Fruit fly (Drosophila melanogaster) whole organism, embryonic: ENCODE data around the gene CG31717.
A peak's percentile ranks its signal among the peaks of the same experiment; 100 is the strongest.

Source experiments
- Atf3 ChIP-seq: fragments of 200-800 bp; sonication (Bioruptor generic); optimal IDR thresholded peaks from 3 replicates; lab custom pipeline; 2016; ENCODE audit warnings: missing biosample characterization, missing genetic modification characterization
- BEAF-32 ChIP-seq: fragments of 200-800 bp; sonication (Bioruptor generic); optimal IDR thresholded peaks from 3 replicates; lab custom pipeline; 2017; ENCODE audit warnings: missing biosample characterization, missing genetic modification characterization, mild to moderate bottlenecking, moderate library complexity, missing genetic modification reagents
- CG11247 ChIP-seq: fragments of 200-800 bp; sonication (Bioruptor generic); IDR thresholded peaks from 2 replicates; pipeline ENCODE4 v1.3.6; 2022; ENCODE audit warnings: missing biosample characterization, missing genetic modification characterization
- CG11456 ChIP-seq: fragments of 200-800 bp; sonication (Bioruptor generic); IDR thresholded peaks from 3 replicates; pipeline ENCODE4 v1.3.6; 2022; ENCODE audit warnings: missing biosample characterization, missing genetic modification characterization
- CG12104 ChIP-seq: fragments of 200-800 bp; sonication (Bioruptor generic); optimal IDR thresholded peaks from 3 replicates; lab custom pipeline; 2016; ENCODE audit warnings: missing biosample characterization, missing genetic modification characterization
- CG1603 ChIP-seq: fragments of 200-800 bp; sonication (Bioruptor generic); optimal IDR thresholded peaks from 2 replicates; lab custom pipeline; 2019; ENCODE audit warnings: missing biosample characterization, mild to moderate bottlenecking, missing genetic modification characterization, moderate library complexity
- CG17361 ChIP-seq: fragments of 200-800 bp; sonication (Bioruptor generic); IDR thresholded peaks from 3 replicates; pipeline ENCODE4 v1.3.6; 2022; ENCODE audit warnings: missing biosample characterization, missing genetic modification characterization
- CG17829 ChIP-seq: fragments of 200-800 bp; optimal IDR thresholded peaks from 2 replicates; lab custom pipeline; 2019; ENCODE audit warnings: missing biosample characterization, mild to moderate bottlenecking, missing genetic modification characterization, moderate library complexity
- CG2116 ChIP-seq: fragments of 200-800 bp; sonication (Bioruptor generic); optimal IDR thresholded peaks from 3 replicates; lab custom pipeline; 2018; ENCODE audit warnings: missing biosample characterization, mild to moderate bottlenecking, missing genetic modification characterization
- CG2129 ChIP-seq: fragments of 200-800 bp; sonication (Bioruptor generic); IDR thresholded peaks from 2 replicates; pipeline ENCODE4 v1.3.6; 2022; ENCODE audit warnings: missing biosample characterization, missing genetic modification characterization; ENCODE audit not compliant: partially characterized antibody
- CG3065 ChIP-seq: fragments of 200-800 bp; sonication (Bioruptor generic); optimal IDR thresholded peaks from 2 replicates; lab custom pipeline; 2016; ENCODE audit warnings: missing biosample characterization, missing genetic modification characterization
- CG31388 ChIP-seq: fragments of 200-800 bp; sonication (Bioruptor generic); optimal IDR thresholded peaks from 2 replicates; lab custom pipeline; 2016; ENCODE audit warnings: missing biosample characterization, missing genetic modification characterization
- CG32767 ChIP-seq: fragments of 200-800 bp; sonication (Bioruptor generic); IDR thresholded peaks from 2 replicates; pipeline ENCODE4 v1.3.6; 2022; ENCODE audit warnings: missing biosample characterization, missing genetic modification characterization
- CG3281 ChIP-seq: fragments of 200-800 bp; sonication (Bioruptor generic); optimal IDR thresholded peaks from 3 replicates; lab custom pipeline; 2017; ENCODE audit warnings: missing biosample characterization, mild to moderate bottlenecking, missing genetic modification characterization
- CG3995 ChIP-seq: fragments of 200-800 bp; sonication (Bioruptor generic); optimal IDR thresholded peaks from 3 replicates; lab custom pipeline; 2016; ENCODE audit warnings: missing biosample characterization, missing genetic modification characterization
- CG7271 ChIP-seq: fragments of 200-800 bp; sonication (Bioruptor generic); optimal IDR thresholded peaks from 2 replicates; lab custom pipeline; 2018; ENCODE audit warnings: missing biosample characterization, mild to moderate bottlenecking, missing genetic modification characterization, moderate library complexity
- CG7963 ChIP-seq: fragments of 200-800 bp; sonication (Bioruptor generic); IDR thresholded peaks from 3 replicates; pipeline ENCODE4 v1.3.6; 2022; ENCODE audit warnings: missing biosample characterization, missing genetic modification characterization; ENCODE audit not compliant: partially characterized antibody
- CG8290 ChIP-seq, 3 experiments: fragments of 200-800 bp; sonication (Bioruptor generic); optimal IDR thresholded peaks; 2 replicates each; lab custom pipeline; 2016 to 2019; ENCODE audit warnings: missing biosample characterization in 3 of 3, missing genetic modification characterization in 3 of 3, mild to moderate bottlenecking in 2 of 3, moderate library complexity in 1 of 3
- CG9797 ChIP-seq: fragments of 200-800 bp; sonication (Bioruptor generic); optimal IDR thresholded peaks from 3 replicates; lab custom pipeline; 2018; ENCODE audit warnings: missing biosample characterization, mild to moderate bottlenecking, missing genetic modification characterization
- CG9817 ChIP-seq: fragments of 200-800 bp; sonication (Bioruptor generic); optimal IDR thresholded peaks from 2 replicates; lab custom pipeline; 2018; ENCODE audit warnings: missing biosample characterization, mild to moderate bottlenecking, missing genetic modification characterization, moderate library complexity
- Chrac-16 ChIP-seq: fragments of 200-800 bp; sonication (Bioruptor generic); optimal IDR thresholded peaks from 3 replicates; lab custom pipeline; 2016; ENCODE audit warnings: missing biosample characterization, missing genetic modification characterization
- CkIIα-i1 ChIP-seq: fragments of 200-800 bp; sonication (Bioruptor generic); IDR thresholded peaks from 2 replicates; pipeline ENCODE4 v1.3.6; 2022; ENCODE audit warnings: missing biosample characterization, missing genetic modification characterization
- Ets65A ChIP-seq: fragments of 200-800 bp; sonication (Bioruptor generic); peaks from one replicate; lab custom pipeline; 2016; ENCODE audit warnings: missing biosample characterization, missing genetic modification characterization
- Hr3 ChIP-seq: fragments of 200-800 bp; sonication (Bioruptor generic); optimal IDR thresholded peaks from 3 replicates; lab custom pipeline; 2016; ENCODE audit warnings: missing biosample characterization, missing genetic modification characterization
- Hr51 ChIP-seq, 2 experiments: fragments of 200-800 bp; sonication (Bioruptor generic); optimal IDR thresholded peaks; 2 replicates in 1 of 2; 3 replicates in 1 of 2; lab custom pipeline; 2016 to 2018; ENCODE audit warnings: missing biosample characterization in 2 of 2, missing genetic modification characterization in 2 of 2, mild to moderate bottlenecking in 1 of 2, moderate library complexity in 1 of 2
- Mad ChIP-seq: fragments of 200-800 bp; sonication (Bioruptor generic); optimal IDR thresholded peaks from 2 replicates; lab custom pipeline; 2016; ENCODE audit warnings: missing biosample characterization, missing genetic modification characterization
- Mrtf ChIP-seq: fragments of 200-800 bp; sonication (Bioruptor generic); IDR thresholded peaks from 3 replicates; pipeline ENCODE4 v1.3.6; 2022; ENCODE audit warnings: missing biosample characterization, missing genetic modification characterization
- Poxn ChIP-seq: fragments of 200-800 bp; sonication (Bioruptor generic); IDR thresholded peaks from 2 replicates; pipeline ENCODE4 v1.3.6; 2022; ENCODE audit warnings: missing biosample characterization, missing genetic modification characterization
- Scr ChIP-seq: fragments of 200-800 bp; sonication (Bioruptor generic); IDR thresholded peaks from 2 replicates; pipeline ENCODE4 v1.3.6; 2022; ENCODE audit warnings: missing biosample characterization, missing genetic modification characterization; ENCODE audit not compliant: partially characterized antibody
- ara ChIP-seq: fragments of 200-800 bp; sonication (Bioruptor generic); IDR thresholded peaks from 2 replicates; pipeline ENCODE4 v1.3.6; 2022; ENCODE audit warnings: missing biosample characterization, missing genetic modification characterization
- bowl ChIP-seq: fragments of 200-800 bp; sonication (Bioruptor generic); IDR thresholded peaks from 2 replicates; pipeline ENCODE4 v1.3.6; 2022; ENCODE audit warnings: missing biosample characterization, missing genetic modification characterization
- chm ChIP-seq: fragments of 200-800 bp; sonication (Bioruptor generic); IDR thresholded peaks from 2 replicates; pipeline ENCODE4 v1.3.6; 2022; ENCODE audit warnings: missing biosample characterization, missing genetic modification characterization
- dati ChIP-seq: fragments of 200-800 bp; sonication (Bioruptor generic); IDR thresholded peaks from 2 replicates; pipeline ENCODE4 v1.3.6; 2022; ENCODE audit warnings: missing biosample characterization, missing genetic modification characterization
- dimm ChIP-seq: fragments of 200-800 bp; sonication (Bioruptor generic); IDR thresholded peaks from 2 replicates; pipeline ENCODE4 v1.3.6; 2022; ENCODE audit warnings: missing biosample characterization, missing genetic modification characterization
- fu2 ChIP-seq: fragments of 200-800 bp; sonication (Bioruptor generic); optimal IDR thresholded peaks from 2 replicates; lab custom pipeline; 2016; ENCODE audit warnings: missing biosample characterization, missing genetic modification characterization
- gcm2 ChIP-seq: fragments of 200-800 bp; sonication (Bioruptor generic); optimal IDR thresholded peaks from 2 replicates; lab custom pipeline; 2016; ENCODE audit warnings: missing biosample characterization, missing genetic modification characterization
- gem ChIP-seq: fragments of 200-800 bp; sonication (Bioruptor generic); optimal IDR thresholded peaks from 2 replicates; lab custom pipeline; 2019; ENCODE audit warnings: missing biosample characterization, mild to moderate bottlenecking, missing genetic modification characterization, moderate library complexity
- grau ChIP-seq: fragments of 200-800 bp; optimal IDR thresholded peaks from 3 replicates; lab custom pipeline; 2019; ENCODE audit warnings: missing biosample characterization, mild to moderate bottlenecking, missing genetic modification characterization, moderate library complexity
- ken ChIP-seq: fragments of 200-800 bp; sonication (Bioruptor generic); IDR thresholded peaks from 3 replicates; pipeline ENCODE4 v1.3.6; 2022; ENCODE audit warnings: missing biosample characterization, missing genetic modification characterization
- onecut ChIP-seq: fragments of 200-800 bp; sonication (Bioruptor generic); IDR thresholded peaks from 2 replicates; pipeline ENCODE4 v1.3.6; 2022; ENCODE audit warnings: missing biosample characterization, missing genetic modification characterization
- pfk ChIP-seq: fragments of 200-800 bp; sonication (Bioruptor generic); optimal IDR thresholded peaks from 2 replicates; lab custom pipeline; 2018; ENCODE audit warnings: missing biosample characterization, mild to moderate bottlenecking, missing genetic modification characterization, moderate library complexity
- phol ChIP-seq: fragments of 200-800 bp; sonication (Bioruptor generic); optimal IDR thresholded peaks from 3 replicates; lab custom pipeline; 2018; ENCODE audit warnings: missing biosample characterization, mild to moderate bottlenecking, missing genetic modification characterization, moderate library complexity
- pnt ChIP-seq: fragments of 200-800 bp; sonication (Bioruptor generic); optimal IDR thresholded peaks from 3 replicates; lab custom pipeline; 2016; ENCODE audit warnings: missing biosample characterization, missing genetic modification characterization
- repo ChIP-seq: fragments of 200-800 bp; sonication (Bioruptor generic); optimal IDR thresholded peaks from 2 replicates; lab custom pipeline; 2016; ENCODE audit warnings: missing biosample characterization, missing genetic modification characterization
- sd ChIP-seq: fragments of 200-800 bp; sonication (Bioruptor generic); optimal IDR thresholded peaks from 3 replicates; lab custom pipeline; 2018; ENCODE audit warnings: missing biosample characterization, mild to moderate bottlenecking, missing genetic modification characterization, moderate library complexity
- sim ChIP-seq: fragments of 200-800 bp; sonication (Bioruptor generic); IDR thresholded peaks from 2 replicates; pipeline ENCODE4 v1.3.6; 2022; ENCODE audit warnings: missing biosample characterization, missing genetic modification characterization
- sqz ChIP-seq: fragments of 200-800 bp; sonication (Bioruptor generic); optimal IDR thresholded peaks from 3 replicates; lab custom pipeline; 2018; ENCODE audit warnings: missing biosample characterization, mild to moderate bottlenecking, missing genetic modification characterization
- stwl ChIP-seq: fragments of 200-800 bp; sonication (Bioruptor generic); optimal IDR thresholded peaks from 3 replicates; lab custom pipeline; 2018; ENCODE audit warnings: missing biosample characterization, mild to moderate bottlenecking, missing genetic modification characterization, moderate library complexity
- tna ChIP-seq: fragments of 200-800 bp; sonication (Bioruptor generic); IDR thresholded peaks from 2 replicates; pipeline ENCODE4 v1.3.6; 2022; ENCODE audit warnings: missing biosample characterization, missing genetic modification characterization; ENCODE audit not compliant: partially characterized antibody
- tx ChIP-seq: fragments of 200-800 bp; sonication (Bioruptor generic); optimal IDR thresholded peaks from 2 replicates; lab custom pipeline; 2016; ENCODE audit warnings: missing biosample characterization, missing genetic modification characterization
- z ChIP-seq: fragments of 200-800 bp; sonication (Bioruptor generic); IDR thresholded peaks from 3 replicates; pipeline ENCODE4 v1.3.6; 2022; ENCODE audit warnings: missing biosample characterization, missing genetic modification characterization

CG31717 gene

DNA sequence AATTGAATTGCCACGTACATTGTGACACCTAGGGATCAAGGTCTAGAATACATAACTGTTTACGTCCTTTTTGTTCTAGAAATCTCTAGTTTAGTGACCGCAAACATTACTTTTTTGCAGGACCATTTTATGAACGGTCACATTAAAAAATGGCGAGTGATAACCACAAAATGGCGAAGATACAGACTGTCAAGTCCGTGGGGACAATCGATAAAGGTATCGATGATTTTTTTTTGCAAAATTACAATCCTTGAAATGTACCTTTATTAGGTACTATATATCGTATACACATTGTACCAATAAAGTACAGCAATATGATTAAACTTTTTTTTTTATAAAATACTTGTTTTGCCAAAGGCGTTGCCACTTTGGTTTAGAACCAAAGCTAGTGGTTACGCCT is 20.1 kb upstream of the CG31717 start (continued):
- no peak for TF ChIP-seq Chrac-16
- no peak for TF ChIP-seq CG17829 (tag; lab: Kevin White, UChicago)
- TF ChIP-seq phol (tag; lab: Kevin White, UChicago) = peak; percentile 99
- TF ChIP-seq CG11247 (GFP tag; lab: Robert Waterston, UW) = no peak
- TF ChIP-seq ken = no peak
- no peak for TF ChIP-seq CG3995 (GFP tag; lab: Kevin White, UChicago)
- no peak for TF ChIP-seq Poxn
- TF ChIP-seq fu2 (GFP tag; lab: Kevin White, UChicago) = no peak
- TF ChIP-seq sqz = peak; percentile 40
- TF ChIP-seq repo (GFP tag; lab: Kevin White, UChicago) = no peak
- no peak for TF ChIP-seq chm (GFP tag; lab: Robert Waterston, UW)
- no peak for TF ChIP-seq Mad (GFP tag; lab: Kevin White, UChicago)
- no peak for TF ChIP-seq CG3281 (GFP tag; lab: Kevin White, UChicago)
- no peak for TF ChIP-seq CG7271 (tag; lab: Kevin White, UChicago)
- TF ChIP-seq sim (GFP tag; lab: Robert Waterston, UW) = no peak
- no peak for TF ChIP-seq bowl (GFP tag; lab: Robert Waterston, UW)
- no peak for TF ChIP-seq dati (GFP tag; lab: Robert Waterston, UW)
- no peak for TF ChIP-seq CG9817
- TF ChIP-seq Hr51 (GFP tag; optimal IDR thresholded peaks at IDR 0.05; lab: Kevin White, UChicago) = no peak
- TF ChIP-seq Mrtf (GFP tag; lab: Robert Waterston, UW) = no peak
- no peak for TF ChIP-seq ara
- no peak for TF ChIP-seq CG12104
- no peak for TF ChIP-seq pfk (GFP tag; lab: Kevin White, UChicago)
- TF ChIP-seq CkIIα-i1 (GFP tag; lab: Robert Waterston, UW) = no peak
- peak; percentile 11 for TF ChIP-seq stwl (tag; lab: Kevin White, UChicago)
- TF ChIP-seq CG7963 = no peak
- TF ChIP-seq CG31388 (GFP tag; lab: Kevin White, UChicago) = no peak
- no peak for TF ChIP-seq CG11456
- peak; percentile 62 for TF ChIP-seq BEAF-32
- no peak for TF ChIP-seq Hr3 (GFP tag; lab: Kevin White, UChicago)
- TF ChIP-seq dimm = no peak
- no peak for TF ChIP-seq tx
- TF ChIP-seq Atf3 (GFP tag; lab: Kevin White, UChicago) = no peak
- TF ChIP-seq CG32767 (GFP tag; lab: Robert Waterston, UW) = no peak
- TF ChIP-seq CG3065 (GFP tag; lab: Kevin White, UChicago) = no peak
- no peak for TF ChIP-seq pnt (GFP tag; lab: Kevin White, UChicago)
- peak; percentile 64 for TF ChIP-seq Scr (GFP tag; lab: Robert Waterston, UW)
- peak; percentile 24 for TF ChIP-seq CG2116 (GFP tag; lab: Kevin White, UChicago)
- no peak for TF ChIP-seq grau (tag; lab: Kevin White, UChicago)
- no peak for TF ChIP-seq onecut (GFP tag; lab: Robert Waterston, UW)
- TF ChIP-seq CG1603 (tag; lab: Kevin White, UChicago) = peak; percentile 7
- TF ChIP-seq CG2129 (GFP tag; lab: Robert Waterston, UW) = 0 out of 2 replicates have a peak, but pooled peaks have one; percentile 26
- TF ChIP-seq sd (tag; lab: Kevin White, UChicago) = no peak
- TF ChIP-seq z = no peak
- peak; percentile 81 for TF ChIP-seq CG8290 (GFP tag; optimal IDR thresholded peaks at IDR 0.05; lab: Kevin White, UChicago)
- peak; percentile 25 to 72 for TF ChIP-seq CG8290 (tag; optimal IDR thresholded peaks at IDR 0.05; lab: Kevin White, UChicago)
- peak; percentile 28 for TF ChIP-seq CG9797 (GFP tag; lab: Kevin White, UChicago)
- TF ChIP-seq gem (tag; lab: Kevin White, UChicago) = no peak
- TF ChIP-seq tna = peak; percentile 46; the same call in 1 of the 2 replicates
- TF ChIP-seq CG17361 (GFP tag; lab: Robert Waterston, UW) = 0 out of 3 replicates have a peak, but pooled peaks have one; percentile 10
- no peak for TF ChIP-seq gcm2
- TF ChIP-seq Ets65A (GFP tag; lab: Kevin White, UChicago) = no peak
